Fruit fly (Drosophila melanogaster) whole organism, embryonic: ENCODE measurements around the gene CG2747.

Source experiments
- BEAF-32 ChIP-seq: fragments of 200-800 bp; sonication (Bioruptor generic); optimal IDR thresholded peaks from 3 replicates; lab custom pipeline; 2017; ENCODE audit warnings: missing biosample characterization, missing genetic modification characterization, mild to moderate bottlenecking, moderate library complexity, missing genetic modification reagents
- CG10267 ChIP-seq: fragments of 200-800 bp; sonication (Bioruptor generic); optimal IDR thresholded peaks from 2 replicates; lab custom pipeline; 2018; ENCODE audit warnings: missing biosample characterization, mild to moderate bottlenecking, missing genetic modification characterization, moderate library complexity
- CG10431 ChIP-seq: fragments of 200-800 bp; sonication (Bioruptor generic); optimal IDR thresholded peaks from 3 replicates; lab custom pipeline; 2018; ENCODE audit warnings: missing biosample characterization, mild to moderate bottlenecking, missing genetic modification characterization
- CG11456 ChIP-seq: fragments of 200-800 bp; sonication (Bioruptor generic); IDR thresholded peaks from 3 replicates; pipeline ENCODE4 v1.3.6; 2022; ENCODE audit warnings: missing biosample characterization, missing genetic modification characterization
- CG13424 ChIP-seq: fragments of 200-800 bp; sonication (Bioruptor generic); optimal IDR thresholded peaks from 2 replicates; lab custom pipeline; 2019; ENCODE audit warnings: missing biosample characterization, mild to moderate bottlenecking, missing genetic modification characterization, moderate library complexity
- CG14710 ChIP-seq: fragments of 200-800 bp; sonication (Bioruptor generic); optimal IDR thresholded peaks from 3 replicates; lab custom pipeline; 2019; ENCODE audit warnings: missing biosample characterization, mild to moderate bottlenecking, missing genetic modification characterization, moderate library complexity
- CG14860 ChIP-seq: fragments of 200-800 bp; sonication (Bioruptor generic); IDR thresholded peaks from 3 replicates; pipeline ENCODE4 v1.3.6; 2022; ENCODE audit warnings: missing biosample characterization, missing genetic modification characterization; ENCODE audit not compliant: partially characterized antibody
- CG1602 ChIP-seq: fragments of 200-800 bp; sonication (Bioruptor generic); optimal IDR thresholded peaks from 3 replicates; lab custom pipeline; 2016; ENCODE audit warnings: missing biosample characterization, missing genetic modification characterization
- CG17361 ChIP-seq: fragments of 200-800 bp; sonication (Bioruptor generic); IDR thresholded peaks from 3 replicates; pipeline ENCODE4 v1.3.6; 2022; ENCODE audit warnings: missing biosample characterization, missing genetic modification characterization
- CG18011 ChIP-seq: fragments of 200-800 bp; sonication (Bioruptor generic); optimal IDR thresholded peaks from 2 replicates; lab custom pipeline; 2017; ENCODE audit warnings: missing biosample characterization, missing genetic modification characterization, mild to moderate bottlenecking, moderate library complexity, missing genotype
- CG18599 ChIP-seq: fragments of 200-800 bp; sonication (Bioruptor generic); optimal IDR thresholded peaks from 3 replicates; lab custom pipeline; 2017; ENCODE audit warnings: missing biosample characterization, missing genetic modification characterization, mild to moderate bottlenecking, moderate library complexity, missing genetic modification reagents
- CG18764 ChIP-seq: fragments of 200-800 bp; sonication (Bioruptor generic); optimal IDR thresholded peaks from 3 replicates; lab custom pipeline; 2016; ENCODE audit warnings: missing biosample characterization, missing genetic modification characterization
- CG2116 ChIP-seq: fragments of 200-800 bp; sonication (Bioruptor generic); optimal IDR thresholded peaks from 3 replicates; lab custom pipeline; 2018; ENCODE audit warnings: missing biosample characterization, mild to moderate bottlenecking, missing genetic modification characterization
- CG2120 ChIP-seq: fragments of 200-800 bp; sonication (Bioruptor generic); optimal IDR thresholded peaks from 3 replicates; lab custom pipeline; 2016; ENCODE audit warnings: missing biosample characterization, missing genetic modification characterization
- CG30020 ChIP-seq: fragments of 200-800 bp; optimal IDR thresholded peaks from 2 replicates; lab custom pipeline; 2019; ENCODE audit warnings: missing biosample characterization, mild to moderate bottlenecking, missing genetic modification characterization, moderate library complexity
- CG30403 ChIP-seq: fragments of 200-800 bp; sonication (Bioruptor generic); optimal IDR thresholded peaks from 3 replicates; lab custom pipeline; 2016; ENCODE audit warnings: missing biosample characterization, missing genetic modification characterization
- CG3995 ChIP-seq: fragments of 200-800 bp; sonication (Bioruptor generic); optimal IDR thresholded peaks from 3 replicates; lab custom pipeline; 2016; ENCODE audit warnings: missing biosample characterization, missing genetic modification characterization
- CG4328 ChIP-seq: fragments of 200-800 bp; sonication (Bioruptor generic); optimal IDR thresholded peaks from 3 replicates; lab custom pipeline; 2017; ENCODE audit warnings: missing biosample characterization, missing genetic modification reagents, missing genetic modification characterization
- CG43689 ChIP-seq: fragments of 200-800 bp; sonication (Bioruptor generic); IDR thresholded peaks from 2 replicates; pipeline ENCODE4 v1.3.6; 2022; ENCODE audit warnings: missing biosample characterization, missing genetic modification characterization
- CG6254 ChIP-seq: fragments of 200-800 bp; sonication (Bioruptor generic); optimal IDR thresholded peaks from 3 replicates; lab custom pipeline; 2017; ENCODE audit warnings: mild to moderate bottlenecking, missing biosample characterization, missing genetic modification reagents, missing genetic modification characterization
- CG7372 ChIP-seq: fragments of 200-800 bp; sonication (Bioruptor generic); IDR thresholded peaks from 2 replicates; pipeline ENCODE4 v1.3.6; 2022; ENCODE audit warnings: missing biosample characterization, missing genetic modification characterization
- CG7839 ChIP-seq: fragments of 200-800 bp; sonication (Bioruptor generic); optimal IDR thresholded peaks from 3 replicates; lab custom pipeline; 2018; ENCODE audit warnings: missing biosample characterization, mild to moderate bottlenecking, missing genetic modification characterization, moderate library complexity
- CG8765 ChIP-seq: fragments of 200-800 bp; sonication (Bioruptor generic); IDR thresholded peaks from 2 replicates; pipeline ENCODE4 v1.3.6; 2022; ENCODE audit warnings: missing biosample characterization, missing genetic modification characterization
- CG9797 ChIP-seq: fragments of 200-800 bp; sonication (Bioruptor generic); optimal IDR thresholded peaks from 3 replicates; lab custom pipeline; 2018; ENCODE audit warnings: missing biosample characterization, mild to moderate bottlenecking, missing genetic modification characterization
- CTCF ChIP-seq: fragments of 200-800 bp; sonication (Bioruptor generic); optimal IDR thresholded peaks from 2 replicates; lab custom pipeline; 2017; ENCODE audit warnings: missing biosample characterization, mild to moderate bottlenecking, missing genetic modification characterization, moderate library complexity
- D19A ChIP-seq: fragments of 200-800 bp; optimal IDR thresholded peaks from 3 replicates; lab custom pipeline; 2019; ENCODE audit warnings: missing biosample characterization, mild to moderate bottlenecking, missing genetic modification characterization, moderate library complexity
- Dll ChIP-seq: fragments of 200-800 bp; sonication (Bioruptor generic); IDR thresholded peaks from 4 replicates; pipeline ENCODE4 v1.3.6; 2022; ENCODE audit warnings: missing biosample characterization, missing genetic modification characterization; ENCODE audit not compliant: partially characterized antibody
- E2f2 ChIP-seq: fragments of 200-800 bp; sonication (Bioruptor generic); IDR thresholded peaks from 2 replicates; pipeline ENCODE4 v1.3.6; 2022; ENCODE audit warnings: missing biosample characterization, missing genetic modification characterization
- GATAe ChIP-seq: fragments of 200-800 bp; sonication (Bioruptor generic); conservative IDR thresholded peaks from 2 replicates; pipeline ENCODE4 v1.3.6; 2022; ENCODE audit warnings: missing biosample characterization, missing genetic modification characterization
- Hmr ChIP-seq: fragments of 200-800 bp; sonication (Bioruptor generic); optimal IDR thresholded peaks from 3 replicates; lab custom pipeline; 2017; ENCODE audit warnings: mild to moderate bottlenecking, missing biosample characterization, missing genetic modification reagents, missing genetic modification characterization
- MBD-R2 ChIP-seq: fragments of 200-800 bp; sonication (Bioruptor generic); IDR thresholded peaks from 2 replicates; pipeline ENCODE4 v1.3.6; 2022; ENCODE audit warnings: missing biosample characterization, missing genetic modification characterization
- Pdp1 ChIP-seq, 2 experiments: fragments of 200-800 bp; sonication (Bioruptor generic); optimal IDR thresholded peaks; 3 replicates each; lab custom pipeline; 2016; ENCODE audit warnings: missing biosample characterization in 2 of 2, missing genetic modification characterization in 2 of 2, mild to moderate bottlenecking in 1 of 2, moderate library complexity in 1 of 2
- Ssrp ChIP-seq: fragments of 200-800 bp; sonication (Bioruptor generic); optimal IDR thresholded peaks from 2 replicates; lab custom pipeline; 2018; ENCODE audit warnings: missing biosample characterization, mild to moderate bottlenecking, missing genetic modification characterization, moderate library complexity
- Taf1 ChIP-seq: fragments of 200-800 bp; sonication (Bioruptor generic); IDR thresholded peaks from 2 replicates; pipeline ENCODE4 v1.3.6; 2022; ENCODE audit warnings: missing biosample characterization, missing genetic modification characterization
- Usf ChIP-seq: fragments of 200-800 bp; sonication (Bioruptor generic); optimal IDR thresholded peaks from 2 replicates; lab custom pipeline; 2017; ENCODE audit warnings: missing genotype, missing biosample characterization, missing genetic modification characterization
- YL-1 ChIP-seq: fragments of 200-800 bp; sonication (Bioruptor generic); optimal IDR thresholded peaks from 3 replicates; lab custom pipeline; 2017; ENCODE audit warnings: missing biosample characterization, mild to moderate bottlenecking, missing genetic modification characterization
- ac ChIP-seq: fragments of 200-800 bp; sonication (Bioruptor generic); optimal IDR thresholded peaks from 3 replicates; lab custom pipeline; 2017; ENCODE audit warnings: missing biosample characterization, mild to moderate bottlenecking, missing genetic modification characterization
- bsh ChIP-seq, 2 experiments: fragments of 200-800 bp; sonication (Bioruptor generic); optimal IDR thresholded peaks; 2 replicates each; lab custom pipeline; 2017 to 2018; ENCODE audit warnings: mild to moderate bottlenecking in 2 of 2, missing biosample characterization in 2 of 2, missing genetic modification characterization in 2 of 2, moderate library complexity in 1 of 2
- disco-r ChIP-seq: fragments of 200-800 bp; sonication (Bioruptor generic); optimal IDR thresholded peaks from 2 replicates; lab custom pipeline; 2016; ENCODE audit warnings: missing biosample characterization, missing genetic modification characterization
- ftz-f1 ChIP-seq: fragments of 200-800 bp; sonication (Bioruptor generic); optimal IDR thresholded peaks from 2 replicates; lab custom pipeline; 2016; ENCODE audit warnings: missing biosample characterization, missing genetic modification characterization
- gem ChIP-seq: fragments of 200-800 bp; sonication (Bioruptor generic); optimal IDR thresholded peaks from 2 replicates; lab custom pipeline; 2019; ENCODE audit warnings: missing biosample characterization, mild to moderate bottlenecking, missing genetic modification characterization, moderate library complexity
- pzg ChIP-seq: fragments of 200-800 bp; sonication (Bioruptor generic); optimal IDR thresholded peaks from 3 replicates; lab custom pipeline; 2018; ENCODE audit warnings: missing biosample characterization, mild to moderate bottlenecking, missing genetic modification characterization, moderate library complexity
- sens ChIP-seq: fragments of 200-800 bp; sonication (Bioruptor generic); peaks from one replicate; lab custom pipeline; 2016; ENCODE audit warnings: missing biosample characterization, missing genetic modification characterization
- sr ChIP-seq: fragments of 200-800 bp; sonication (Bioruptor generic); IDR thresholded peaks from 3 replicates; pipeline ENCODE4 v1.3.6; 2022; ENCODE audit warnings: missing biosample characterization, missing genetic modification characterization
- ssp ChIP-seq: fragments of 200-800 bp; sonication (Bioruptor generic); IDR thresholded peaks from 2 replicates; pipeline ENCODE4 v1.3.6; 2022; ENCODE audit warnings: missing biosample characterization, missing genetic modification characterization
- sug ChIP-seq: fragments of 200-800 bp; optimal IDR thresholded peaks from 2 replicates; lab custom pipeline; 2019; ENCODE audit warnings: missing biosample characterization, mild to moderate bottlenecking, missing genetic modification characterization, moderate library complexity
- tll ChIP-seq, 2 experiments: fragments of 200-800 bp in 1 of 2; fragments of >200 bp in 1 of 2; sonication (Bioruptor generic) in 1 of 2; optimal IDR thresholded peaks; 2 replicates each; lab custom pipeline; 2017 to 2019; ENCODE audit warnings: missing biosample characterization in 2 of 2, missing genetic modification characterization in 2 of 2, mild to moderate bottlenecking in 1 of 2, moderate library complexity in 1 of 2
- trh ChIP-seq: fragments of 200-800 bp; sonication (Bioruptor generic); optimal IDR thresholded peaks from 2 replicates; lab custom pipeline; 2016; ENCODE audit warnings: missing biosample characterization, missing genetic modification characterization
- twi ChIP-seq: fragments of 200-800 bp; optimal IDR thresholded peaks from 2 replicates; lab custom pipeline; 2019; ENCODE audit warnings: missing biosample characterization, mild to moderate bottlenecking, missing genetic modification characterization, moderate library complexity
- vfl ChIP-seq: fragments of 200-800 bp; sonication (Bioruptor generic); optimal IDR thresholded peaks from 2 replicates; lab custom pipeline; 2016; ENCODE audit warnings: missing biosample characterization, missing genetic modification characterization

The CG2747 gene

dm6 chr3R:7999530-8000116, 31.0 kb downstream of the CG2747 start, which contains the start of gene PIG-H (continued):
- peak; percentile 61 for TF ChIP-seq CG14710 (tag; lab: Kevin White, UChicago)
- no peak for TF ChIP-seq CG14860 (GFP tag; lab: Robert Waterston, UW)
- no peak for TF ChIP-seq Taf1
- peak; percentile 14 for TF ChIP-seq CG7839
- TF ChIP-seq CG11456 (GFP tag; lab: Robert Waterston, UW) = no peak
- no peak for TF ChIP-seq CTCF
- peak; percentile 35 for TF ChIP-seq BEAF-32 (GFP tag; lab: Kevin White, UChicago)
- peak; percentile 53 for TF ChIP-seq CG10431 (GFP tag; lab: Kevin White, UChicago)
- no peak for TF ChIP-seq CG8765 (GFP tag; lab: Robert Waterston, UW)
- TF ChIP-seq tll (GFP tag; optimal IDR thresholded peaks at IDR 0.05; lab: Kevin White, UChicago) = no peak
- no peak for TF ChIP-seq ftz-f1 (GFP tag; lab: Kevin White, UChicago)
- TF ChIP-seq CG7372 (GFP tag; lab: Robert Waterston, UW) = no peak
- no peak for TF ChIP-seq GATAe (GFP tag; lab: Robert Waterston, UW)
- TF ChIP-seq sens (GFP tag; lab: Kevin White, UChicago) = peak; percentile 51
- TF ChIP-seq sr (GFP tag; lab: Robert Waterston, UW) = no peak
- peak in 1 of 2 experiments; percentile 99 for TF ChIP-seq Pdp1 (GFP tag; optimal IDR thresholded peaks at IDR 0.05; lab: Kevin White, UChicago)
- peak; percentile 98 for TF ChIP-seq CG18011 (GFP tag; lab: Kevin White, UChicago)
- TF ChIP-seq Dll (GFP tag; lab: Robert Waterston, UW) = no peak
- no peak for TF ChIP-seq disco-r
- no peak for TF ChIP-seq vfl
- TF ChIP-seq CG18764 (GFP tag; lab: Kevin White, UChicago) = no peak
- no peak for TF ChIP-seq CG18599 (GFP tag; lab: Kevin White, UChicago)
- TF ChIP-seq trh = no peak
- TF ChIP-seq MBD-R2 (GFP tag; lab: Robert Waterston, UW) = peak; percentile 56; the same call in 1 of the 2 replicates
- TF ChIP-seq twi (tag; lab: Kevin White, UChicago) = no peak
- TF ChIP-seq bsh (GFP tag; optimal IDR thresholded peaks at IDR 0.05; lab: Kevin White, UChicago) = no peak
- TF ChIP-seq CG2120 (GFP tag; lab: Kevin White, UChicago) = peak; percentile 4
- TF ChIP-seq D19A (tag; lab: Kevin White, UChicago) = peak; percentile 9
- peak; percentile 74 for TF ChIP-seq YL-1
- TF ChIP-seq pzg (GFP tag; lab: Kevin White, UChicago) = peak; percentile 60
- TF ChIP-seq CG6254 = no peak
- no peak for TF ChIP-seq ac (GFP tag; lab: Kevin White, UChicago)
- TF ChIP-seq CG3995 = peak; percentile 37
- peak; percentile 10 for TF ChIP-seq CG1602 (GFP tag; lab: Kevin White, UChicago)
- peak; percentile 83 for TF ChIP-seq CG30020 (tag; lab: Kevin White, UChicago)
- TF ChIP-seq CG4328 = no peak
- peak; percentile 53 for TF ChIP-seq gem
- peak; percentile 65 for TF ChIP-seq CG9797
- peak; percentile 17 for TF ChIP-seq sug (tag; lab: Kevin White, UChicago)
- TF ChIP-seq Ssrp (tag; lab: Kevin White, UChicago) = no peak
- TF ChIP-seq CG43689 (GFP tag; lab: Robert Waterston, UW) = no peak
- TF ChIP-seq CG30403 (GFP tag; lab: Kevin White, UChicago) = peak; percentile 2
- TF ChIP-seq CG13424 (tag; lab: Kevin White, UChicago) = peak; percentile 6
- peak; percentile 24 for TF ChIP-seq CG2116 (GFP tag; lab: Kevin White, UChicago)
- peak; percentile 56; the same call in 2 of the 3 replicates for TF ChIP-seq CG17361 (GFP tag; lab: Robert Waterston, UW)
- TF ChIP-seq ssp (GFP tag; lab: Robert Waterston, UW) = peak; percentile 93
- peak; percentile 96 for TF ChIP-seq E2f2 (GFP tag; lab: Robert Waterston, UW)
- peak; percentile 19 for TF ChIP-seq CG10267 (tag; lab: Kevin White, UChicago)
- no peak for TF ChIP-seq Hmr
- TF ChIP-seq Usf (GFP tag; lab: Kevin White, UChicago) = no peak
